Fruit fly (Drosophila melanogaster): ENCODE data around the gene Syn.

Syn gene

dm6 chr3R:10170356-10170876 lies 20.1 kb upstream of the Syn start, which contains the start of gene Best1 (continued):
- TF ChIP-seq YL-1 (GFP tag; optimal IDR thresholded peaks at IDR 0.05) = peak; percentile 56
- peak; percentile 32 for TF ChIP-seq tx (GFP tag; optimal IDR thresholded peaks at IDR 0.05)
- TF ChIP-seq Hr39 (optimal IDR thresholded peaks at IDR 0.05) = no peak
- peak; percentile 86 for TF ChIP-seq CG5953 (GFP tag; IDR thresholded peaks at IDR 0.05)
- peak; percentile 88 for TF ChIP-seq CrebB (tag; optimal IDR thresholded peaks at IDR 0.05)
- peak; percentile 27 for TF ChIP-seq bigmax (GFP tag; optimal IDR thresholded peaks at IDR 0.05)
- peak; percentile 89 for TF ChIP-seq sug (tag; optimal IDR thresholded peaks at IDR 0.05)
- peak; percentile 93 for TF ChIP-seq pros (GFP tag; optimal IDR thresholded peaks at IDR 0.05)
- TF ChIP-seq CG12236 (GFP tag; optimal IDR thresholded peaks at IDR 0.05) = peak; percentile 22
- TF ChIP-seq Myb (GFP tag; optimal IDR thresholded peaks at IDR 0.05) = peak; percentile 17
- TF ChIP-seq Chrac-16 (GFP tag; optimal IDR thresholded peaks at IDR 0.05) = peak; percentile 84
- peak; percentile 86 for TF ChIP-seq nom (GFP tag; optimal IDR thresholded peaks at IDR 0.05)
- TF ChIP-seq CG34422 (GFP tag; IDR thresholded peaks at IDR 0.05) = peak; percentile 93
- no peak for TF ChIP-seq usp (GFP tag; optimal IDR thresholded peaks at IDR 0.05)
- peak; percentile 76 for TF ChIP-seq peb (GFP tag; IDR thresholded peaks at IDR 0.05)
- TF ChIP-seq Dek (tag; optimal IDR thresholded peaks at IDR 0.05) = peak; percentile 93
- peak; percentile 78 for TF ChIP-seq klu (GFP tag; IDR thresholded peaks at IDR 0.05)
- TF ChIP-seq CG1603 (tag; optimal IDR thresholded peaks at IDR 0.05) = peak; percentile 82
- TF ChIP-seq Ssrp (tag; optimal IDR thresholded peaks at IDR 0.05) = peak; percentile 88
- TF ChIP-seq CG31365 (tag; optimal IDR thresholded peaks at IDR 0.05) = peak; percentile 72
- peak; percentile 4 for TF ChIP-seq ab (GFP tag; optimal IDR thresholded peaks at IDR 0.05)
- peak; percentile 91 for TF ChIP-seq CG14014 (GFP tag; IDR thresholded peaks at IDR 0.05)
- peak; percentile 72 for TF ChIP-seq nau (GFP tag; optimal IDR thresholded peaks at IDR 0.05)
- TF ChIP-seq toy (GFP tag; IDR thresholded peaks at IDR 0.05) = peak; percentile 84
- peak; percentile 41 for TF ChIP-seq Bteb2 (GFP tag; optimal IDR thresholded peaks at IDR 0.05)
- peak; percentile 65 for TF ChIP-seq Doc2 (GFP tag; IDR thresholded peaks at IDR 0.05)
- peak; percentile 74 for TF ChIP-seq bbx (GFP tag; IDR thresholded peaks at IDR 0.05; ENCODE audit: partially characterized antibody)
- TF ChIP-seq kni (GFP tag; optimal IDR thresholded peaks at IDR 0.05) = peak; percentile 69
- peak; percentile 85 for TF ChIP-seq CG14710 (tag; optimal IDR thresholded peaks at IDR 0.05)
- TF ChIP-seq H2.0 (GFP tag; IDR thresholded peaks at IDR 0.05) = peak; percentile 91
- peak; percentile 90 for TF ChIP-seq CG11723 (GFP tag; optimal IDR thresholded peaks at IDR 0.05)
- peak; percentile 63 for TF ChIP-seq Ets97D (GFP tag; optimal IDR thresholded peaks at IDR 0.05)
- peak; percentile 89 for TF ChIP-seq dmrt99B (tag; optimal IDR thresholded peaks at IDR 0.05)
- peak; percentile 69 for TF ChIP-seq E2f2 (GFP tag; IDR thresholded peaks at IDR 0.05)
- peak; percentile 70 for TF ChIP-seq CG3838 (GFP tag; optimal IDR thresholded peaks at IDR 0.05)
- TF ChIP-seq shn (GFP tag; optimal IDR thresholded peaks at IDR 0.05) = peak; percentile 61
- peak; percentile 76 to 83 for TF ChIP-seq Pdp1 (GFP tag; optimal IDR thresholded peaks at IDR 0.05)
- peak; percentile 97 for TF ChIP-seq CG6254 (GFP tag; optimal IDR thresholded peaks at IDR 0.05)
- TF ChIP-seq bab2 (GFP tag; optimal IDR thresholded peaks at IDR 0.05) = peak; percentile 82
- peak; percentile 67 for TF ChIP-seq cato (GFP tag; optimal IDR thresholded peaks at IDR 0.05; ENCODE audit: borderline replicate concordance)
- TF ChIP-seq CG7372 (GFP tag; IDR thresholded peaks at IDR 0.05) = peak; percentile 81
- peak; percentile 84 for TF ChIP-seq Aef1 (GFP tag; IDR thresholded peaks at IDR 0.05)
- peak; percentile 54 for TF ChIP-seq chn (GFP tag; optimal IDR thresholded peaks at IDR 0.05)
- peak; percentile 94 for TF ChIP-seq lmd (GFP tag; IDR thresholded peaks at IDR 0.05)
- TF ChIP-seq pfk (GFP tag; optimal IDR thresholded peaks at IDR 0.05) = peak; percentile 46
- TF ChIP-seq CG2889 (GFP tag; IDR thresholded peaks at IDR 0.05) = peak; percentile 79
- no peak for TF ChIP-seq gfzf (GFP tag; optimal IDR thresholded peaks at IDR 0.05)
- TF ChIP-seq Poxn (GFP tag; IDR thresholded peaks at IDR 0.05) = peak; percentile 76
- peak; percentile 87 for TF ChIP-seq Fer2 (tag; optimal IDR thresholded peaks at IDR 0.05)
- peak; percentile 92 for TF ChIP-seq zen (tag; optimal IDR thresholded peaks at IDR 0.05)
- TF ChIP-seq CG17328 (GFP tag; IDR thresholded peaks at IDR 0.05) = peak; percentile 92

Measured in whole organism, embryonic.